Comparison of ENCODE assay signal across 4 fruit fly cellular contexts in genomic region chr3L:16811908-16812307, dm6.
TF ChIP-seq lines count a peak whose summit lies in the region.

No protein-coding gene starts in this region.

- no peak for TF ChIP-seq CTCF in whole organism, embryonic (GFP tag; optimal IDR thresholded peaks at IDR 0.05; lab: Kevin White, UChicago)

TF ChIP-seq in whole organism, embryonic, 481 proteins besides CTCF, POLR2A, EP300 and RAD21 (continues in another document):
- TF ChIP-seq sob (GFP tag; IDR thresholded peaks at IDR 0.05; lab: Robert Waterston, UW) (0 out of 2 replicates have a peak, but pooled peaks have one; percentile 27), nom (GFP tag; optimal IDR thresholded peaks at IDR 0.05; lab: Kevin White, UChicago) (peak; percentile 17), CG9932 (GFP tag; IDR thresholded peaks at IDR 0.05; lab: Robert Waterston, UW) (no peak), CG4360 (GFP tag; IDR thresholded peaks at IDR 0.05; lab: Robert Waterston, UW) (0 out of 2 replicates have a peak, but pooled peaks have one; percentile 7), Adf1 (GFP tag; IDR thresholded peaks at IDR 0.05; lab: Robert Waterston, UW) (peak; percentile 85), hth (optimal IDR thresholded peaks at IDR 0.05; lab: Kevin White, UChicago) (no peak), CG9437 (GFP tag; optimal IDR thresholded peaks at IDR 0.05; lab: Kevin White, UChicago) (no peak), CG10543 (GFP tag; optimal IDR thresholded peaks at IDR 0.05; lab: Kevin White, UChicago) (no peak), CG4424 (GFP tag; optimal IDR thresholded peaks at IDR 0.05; lab: Kevin White, UChicago) (no peak), CG8290 (GFP tag; optimal IDR thresholded peaks at IDR 0.05; lab: Kevin White, UChicago) (no peak), CG8290 (tag; optimal IDR thresholded peaks at IDR 0.05; lab: Kevin White, UChicago) (peak in 1 of 2 experiments; percentile 6), gcm (GFP tag; optimal IDR thresholded peaks at IDR 0.05; lab: Kevin White, UChicago) (no peak), CG15073 (GFP tag; optimal IDR thresholded peaks at IDR 0.05; lab: Kevin White, UChicago) (no peak), CG2120 (GFP tag; optimal IDR thresholded peaks at IDR 0.05; lab: Kevin White, UChicago) (no peak), Hsf (GFP tag; optimal IDR thresholded peaks at IDR 0.05; lab: Kevin White, UChicago) (no peak), NFAT (GFP tag; IDR thresholded peaks at IDR 0.05; lab: Robert Waterston, UW) (no peak), repo (GFP tag; optimal IDR thresholded peaks at IDR 0.05; lab: Kevin White, UChicago) (no peak), CG4707 (GFP tag; optimal IDR thresholded peaks at IDR 0.05; lab: Kevin White, UChicago) (no peak), CG33557 (GFP tag; optimal IDR thresholded peaks at IDR 0.05; lab: Kevin White, UChicago) (no peak), insv (GFP tag; optimal IDR thresholded peaks at IDR 0.05; lab: Kevin White, UChicago) (no peak), al (GFP tag; IDR thresholded peaks at IDR 0.05; lab: Robert Waterston, UW) (no peak), CG1832 (GFP tag; optimal IDR thresholded peaks at IDR 0.05; lab: Kevin White, UChicago) (no peak), CG8359 (GFP tag; optimal IDR thresholded peaks at IDR 0.05; lab: Kevin White, UChicago; ENCODE audit: borderline replicate concordance) (no peak)

TF ChIP-seq in whole organism, prepupa, 60 proteins besides CTCF, POLR2A, EP300 and RAD21:
- TF ChIP-seq CG4318 (GFP tag; optimal IDR thresholded peaks at IDR 0.05; lab: Kevin White, UChicago) = no peak
- TF ChIP-seq fd59A (GFP tag; optimal IDR thresholded peaks at IDR 0.05; lab: Kevin White, UChicago) = no peak
- TF ChIP-seq CG34406 (GFP tag; optimal IDR thresholded peaks at IDR 0.05; lab: Kevin White, UChicago) = no peak
- peak; percentile 25 for TF ChIP-seq Eip78C (GFP tag; lab: Kevin White, UChicago)
- no peak for TF ChIP-seq CG7368 (GFP tag; optimal IDR thresholded peaks at IDR 0.05; lab: Kevin White, UChicago)
- TF ChIP-seq CG6276 (GFP tag; optimal IDR thresholded peaks at IDR 0.05; lab: Kevin White, UChicago) = no peak
- no peak for TF ChIP-seq CG3032 (tag; optimal IDR thresholded peaks at IDR 0.05; lab: Kevin White, UChicago)
- no peak for TF ChIP-seq Blimp-1 (GFP tag; optimal IDR thresholded peaks at IDR 0.05; lab: Kevin White, UChicago)
- TF ChIP-seq net (GFP tag; optimal IDR thresholded peaks at IDR 0.05; lab: Kevin White, UChicago) = no peak
- TF ChIP-seq fd85E (GFP tag; optimal IDR thresholded peaks at IDR 0.05; lab: Kevin White, UChicago) = no peak
- no peak for TF ChIP-seq CG11762 (GFP tag; optimal IDR thresholded peaks at IDR 0.05; lab: Kevin White, UChicago; ENCODE audit: insufficient read depth)
- TF ChIP-seq lz (GFP tag; optimal IDR thresholded peaks at IDR 0.05; lab: Kevin White, UChicago) = peak; percentile 11
- TF ChIP-seq vri (GFP tag; optimal IDR thresholded peaks at IDR 0.05; lab: Kevin White, UChicago) = peak; percentile 28
- no peak for TF ChIP-seq CG32006 (GFP tag; optimal IDR thresholded peaks at IDR 0.05; lab: Kevin White, UChicago)
- TF ChIP-seq achi (GFP tag; optimal IDR thresholded peaks at IDR 0.05; lab: Kevin White, UChicago) = no peak
- TF ChIP-seq cyc (GFP tag; optimal IDR thresholded peaks at IDR 0.05; lab: Kevin White, UChicago) = peak; percentile 19
- TF ChIP-seq Gug (GFP tag; IDR thresholded peaks at IDR 0.05; lab: Robert Waterston, UW) = 0 out of 2 replicates have a peak, but pooled peaks have one; percentile 18
- TF ChIP-seq ss (GFP tag; optimal IDR thresholded peaks at IDR 0.05; lab: Kevin White, UChicago) = no peak
- no peak for TF ChIP-seq CG3919 (GFP tag; optimal IDR thresholded peaks at IDR 0.05; lab: Kevin White, UChicago)

TF ChIP-seq in whole organism, pupa, 21 proteins besides CTCF, POLR2A, EP300 and RAD21:
- no peak for TF ChIP-seq Ets98B (GFP tag; IDR thresholded peaks at IDR 0.05; lab: Robert Waterston, UW)
- peak; percentile 28 for TF ChIP-seq EcR (GFP tag; optimal IDR thresholded peaks at IDR 0.05; lab: Kevin White, UChicago)
- no peak for TF ChIP-seq CG10348 (GFP tag; IDR thresholded peaks at IDR 0.05; lab: Robert Waterston, UW)
- TF ChIP-seq D1 (tag; optimal IDR thresholded peaks at IDR 0.05; lab: Kevin White, UChicago) = no peak
- TF ChIP-seq CG9948 (tag; optimal IDR thresholded peaks at IDR 0.05; lab: Kevin White, UChicago) = no peak

TF ChIP-seq in whole organism, wandering third instar larva, 38 proteins besides CTCF, POLR2A, EP300 and RAD21:
- peak; percentile 45 for TF ChIP-seq Vsx2 (GFP tag; optimal IDR thresholded peaks at IDR 0.05; lab: Kevin White, UChicago; ENCODE audit: partially characterized antibody)
- no peak for TF ChIP-seq h (GFP tag; optimal IDR thresholded peaks at IDR 0.05; lab: Kevin White, UChicago)
- TF ChIP-seq woc (GFP tag; optimal IDR thresholded peaks at IDR 0.05; lab: Kevin White, UChicago) = peak; percentile 50
- peak; percentile 35 for TF ChIP-seq ey (GFP tag; optimal IDR thresholded peaks at IDR 0.05; lab: Kevin White, UChicago)
- peak in 1 of 2 experiments; percentile 42 for TF ChIP-seq foxo (GFP tag; optimal IDR thresholded peaks at IDR 0.05; lab: Kevin White, UChicago)
- no peak for TF ChIP-seq brk (GFP tag; optimal IDR thresholded peaks at IDR 0.05; lab: Kevin White, UChicago)

Comparison
In these comparisons a context has a peak if more than half of its experiments do, and no peak if none do; other contexts are left out.
1. Of the 7 proteins assayed by ChIP-seq in both whole organism, embryonic and whole organism, prepupa: peak only in whole organism, embryonic: none; only in whole organism, prepupa: Gug; in both: none; in neither: 6.